Fruit fly (Drosophila melanogaster) whole organism, embryonic: ENCODE data around the gene Prx2.

Experiments used
- CG10267 ChIP-seq: fragments of 200-800 bp; sonication (Bioruptor generic); optimal IDR thresholded peaks from 2 replicates; lab custom pipeline; 2018; ENCODE audit warnings: missing biosample characterization, mild to moderate bottlenecking, missing genetic modification characterization, moderate library complexity
- CG10979 ChIP-seq: fragments of 200-800 bp; sonication (Bioruptor generic); optimal IDR thresholded peaks from 2 replicates; lab custom pipeline; 2018; ENCODE audit warnings: missing biosample characterization, mild to moderate bottlenecking, missing genetic modification characterization, moderate library complexity
- CG11504 ChIP-seq: fragments of 200-800 bp; sonication (Bioruptor generic); optimal IDR thresholded peaks from 3 replicates; lab custom pipeline; 2019; ENCODE audit warnings: missing biosample characterization, mild to moderate bottlenecking, missing genetic modification characterization, moderate library complexity
- CG13624 ChIP-seq: fragments of 200-800 bp; sonication (Bioruptor generic); optimal IDR thresholded peaks from 2 replicates; lab custom pipeline; 2016; ENCODE audit warnings: missing biosample characterization, missing genetic modification characterization
- CG17359 ChIP-seq: fragments of 200-800 bp; sonication (Bioruptor generic); optimal IDR thresholded peaks from 3 replicates; lab custom pipeline; 2018; ENCODE audit warnings: missing biosample characterization, mild to moderate bottlenecking, missing genetic modification characterization, moderate library complexity
- CG18476 ChIP-seq: fragments of 200-800 bp; sonication (Bioruptor generic); optimal IDR thresholded peaks from 2 replicates; lab custom pipeline; 2016; ENCODE audit warnings: missing biosample characterization, mild to moderate bottlenecking, missing genetic modification characterization
- CG34224 ChIP-seq: fragments of 200-800 bp; sonication (Bioruptor generic); IDR thresholded peaks from 3 replicates; pipeline ENCODE4 v1.3.6; 2022; ENCODE audit warnings: missing biosample characterization, missing genetic modification characterization; ENCODE audit not compliant: partially characterized antibody
- CG4707 ChIP-seq: fragments of 200-800 bp; sonication (Bioruptor generic); optimal IDR thresholded peaks from 2 replicates; lab custom pipeline; 2018; ENCODE audit warnings: missing biosample characterization, mild to moderate bottlenecking, missing genetic modification characterization, moderate library complexity
- CG6791 ChIP-seq: fragments of 200-800 bp; sonication (Bioruptor generic); IDR thresholded peaks from 3 replicates; pipeline ENCODE4 v1.3.6; 2022; ENCODE audit warnings: missing biosample characterization, missing genetic modification characterization; ENCODE audit not compliant: partially characterized antibody
- CG7357 ChIP-seq: fragments of 200-800 bp; sonication (Bioruptor generic); IDR thresholded peaks from 3 replicates; pipeline ENCODE4 v1.3.6; 2022; ENCODE audit warnings: missing biosample characterization, missing genetic modification characterization
- CG8290 ChIP-seq, 3 experiments: fragments of 200-800 bp; sonication (Bioruptor generic); optimal IDR thresholded peaks; 2 replicates each; lab custom pipeline; 2016 to 2019; ENCODE audit warnings: missing biosample characterization in 3 of 3, missing genetic modification characterization in 3 of 3, mild to moderate bottlenecking in 2 of 3, moderate library complexity in 1 of 3
- CG9437 ChIP-seq: fragments of 200-800 bp; sonication (Bioruptor generic); optimal IDR thresholded peaks from 2 replicates; lab custom pipeline; 2018; ENCODE audit warnings: missing biosample characterization, mild to moderate bottlenecking, missing genetic modification characterization
- CHES-1-like ChIP-seq: fragments of 200-800 bp; sonication (Bioruptor generic); optimal IDR thresholded peaks from 2 replicates; lab custom pipeline; 2016; ENCODE audit warnings: missing biosample characterization, missing genetic modification characterization
- CoRest ChIP-seq: fragments of 200-800 bp; sonication (Bioruptor generic); optimal IDR thresholded peaks from 3 replicates; lab custom pipeline; 2018; ENCODE audit warnings: missing biosample characterization, mild to moderate bottlenecking, missing genetic modification characterization, moderate library complexity
- Fer1 ChIP-seq: fragments of 200-800 bp; sonication (Bioruptor generic); optimal IDR thresholded peaks from 2 replicates; lab custom pipeline; 2017; ENCODE audit warnings: missing biosample characterization, mild to moderate bottlenecking, missing genetic modification characterization
- Hand ChIP-seq: fragments of 200-800 bp; sonication (Bioruptor generic); optimal IDR thresholded peaks from 2 replicates; lab custom pipeline; 2017; ENCODE audit warnings: mild to moderate bottlenecking, missing biosample characterization, missing genetic modification reagents, missing genetic modification characterization
- Hmr ChIP-seq: fragments of 200-800 bp; sonication (Bioruptor generic); optimal IDR thresholded peaks from 3 replicates; lab custom pipeline; 2017; ENCODE audit warnings: mild to moderate bottlenecking, missing biosample characterization, missing genetic modification reagents, missing genetic modification characterization
- Hr51 ChIP-seq, 2 experiments: fragments of 200-800 bp; sonication (Bioruptor generic); optimal IDR thresholded peaks; 2 replicates in 1 of 2; 3 replicates in 1 of 2; lab custom pipeline; 2016 to 2018; ENCODE audit warnings: missing biosample characterization in 2 of 2, missing genetic modification characterization in 2 of 2, mild to moderate bottlenecking in 1 of 2, moderate library complexity in 1 of 2
- MTF-1 ChIP-seq: fragments of 200-800 bp; sonication (Bioruptor generic); optimal IDR thresholded peaks from 2 replicates; lab custom pipeline; 2018; ENCODE audit warnings: missing biosample characterization, mild to moderate bottlenecking, missing genetic modification characterization, borderline replicate concordance
- Mad ChIP-seq: fragments of 200-800 bp; sonication (Bioruptor generic); optimal IDR thresholded peaks from 2 replicates; lab custom pipeline; 2016; ENCODE audit warnings: missing biosample characterization, missing genetic modification characterization
- Myb ChIP-seq: fragments of 200-800 bp; sonication (Bioruptor generic); optimal IDR thresholded peaks from 2 replicates; lab custom pipeline; 2016; ENCODE audit warnings: missing biosample characterization, missing genetic modification characterization
- NK7.1 ChIP-seq: fragments of 200-800 bp; sonication (Bioruptor generic); optimal IDR thresholded peaks from 3 replicates; lab custom pipeline; 2016; ENCODE audit warnings: missing biosample characterization, missing genetic modification characterization
- Nf-YA ChIP-seq: fragments of 200-800 bp; sonication (Bioruptor generic); IDR thresholded peaks from 2 replicates; pipeline ENCODE4 v1.3.6; 2022; ENCODE audit warnings: missing biosample characterization, missing genetic modification characterization
- Nf-YC ChIP-seq: fragments of 200-800 bp; optimal IDR thresholded peaks from 3 replicates; lab custom pipeline; 2019; ENCODE audit warnings: missing biosample characterization, mild to moderate bottlenecking, missing genetic modification characterization, moderate library complexity
- Pdp1 ChIP-seq, 2 experiments: fragments of 200-800 bp; sonication (Bioruptor generic); optimal IDR thresholded peaks; 3 replicates each; lab custom pipeline; 2016; ENCODE audit warnings: missing biosample characterization in 2 of 2, missing genetic modification characterization in 2 of 2, mild to moderate bottlenecking in 1 of 2, moderate library complexity in 1 of 2
- Side ChIP-seq: fragments of 200-800 bp; sonication (Bioruptor generic); optimal IDR thresholded peaks from 2 replicates; lab custom pipeline; 2016; ENCODE audit warnings: missing biosample characterization, missing genetic modification characterization
- ab ChIP-seq: fragments of 200-800 bp; sonication (Bioruptor generic); optimal IDR thresholded peaks from 2 replicates; lab custom pipeline; 2016; ENCODE audit warnings: missing biosample characterization, missing genetic modification characterization
- aop ChIP-seq: fragments of 200-800 bp; sonication (Bioruptor generic); IDR thresholded peaks from 2 replicates; pipeline ENCODE4 v1.3.6; 2022; ENCODE audit warnings: missing biosample characterization, missing genetic modification characterization
- ato ChIP-seq: fragments of 200-800 bp; sonication (Bioruptor generic); IDR thresholded peaks from 2 replicates; pipeline ENCODE4 v1.3.6; 2022; ENCODE audit warnings: missing biosample characterization, missing genetic modification characterization; ENCODE audit not compliant: partially characterized antibody
- bab2 ChIP-seq: fragments of 200-800 bp; sonication (Bioruptor generic); optimal IDR thresholded peaks from 2 replicates; lab custom pipeline; 2016; ENCODE audit warnings: missing biosample characterization, missing genetic modification characterization
- crol ChIP-seq: fragments of 200-800 bp; sonication (Bioruptor generic); IDR thresholded peaks from 2 replicates; pipeline ENCODE4 v1.3.6; 2022; ENCODE audit warnings: missing biosample characterization, missing genetic modification characterization
- dan ChIP-seq: fragments of 200-800 bp; sonication (Bioruptor generic); IDR thresholded peaks from 2 replicates; pipeline ENCODE4 v1.3.6; 2022; ENCODE audit warnings: missing biosample characterization, missing genetic modification characterization
- ems ChIP-seq: fragments of 200-800 bp; sonication (Bioruptor generic); optimal IDR thresholded peaks from 3 replicates; lab custom pipeline; 2016; ENCODE audit warnings: missing biosample characterization, missing genetic modification characterization
- esg ChIP-seq: fragments of 200-800 bp; sonication (Bioruptor generic); conservative IDR thresholded peaks from 2 replicates; pipeline ENCODE4 v1.3.6; 2022; ENCODE audit warnings: missing biosample characterization, missing genetic modification characterization
- fd3F ChIP-seq: fragments of 200-800 bp; sonication (Bioruptor generic); optimal IDR thresholded peaks from 2 replicates; lab custom pipeline; 2018; ENCODE audit warnings: missing biosample characterization, mild to moderate bottlenecking, missing genetic modification characterization, moderate library complexity
- gce ChIP-seq: fragments of 200-800 bp; sonication (Bioruptor generic); IDR thresholded peaks from 3 replicates; pipeline ENCODE4 v1.3.6; 2022; ENCODE audit warnings: missing biosample characterization, missing genetic modification characterization
- jumu ChIP-seq: fragments of 200-800 bp; sonication (Bioruptor generic); optimal IDR thresholded peaks from 3 replicates; lab custom pipeline; 2016; ENCODE audit warnings: missing biosample characterization, missing genetic modification characterization
- ken ChIP-seq: fragments of 200-800 bp; sonication (Bioruptor generic); IDR thresholded peaks from 3 replicates; pipeline ENCODE4 v1.3.6; 2022; ENCODE audit warnings: missing biosample characterization, missing genetic modification characterization
- mam ChIP-seq: fragments of 200-800 bp; sonication (Bioruptor generic); optimal IDR thresholded peaks from 3 replicates; lab custom pipeline; 2016; ENCODE audit warnings: missing biosample characterization, missing genetic modification characterization
- mld ChIP-seq: fragments of 200-800 bp; sonication (Bioruptor generic); IDR thresholded peaks from 3 replicates; pipeline ENCODE4 v1.3.6; 2022; ENCODE audit warnings: missing biosample characterization, missing genetic modification characterization; ENCODE audit not compliant: partially characterized antibody
- pan ChIP-seq, 4 experiments: fragments of >200 bp in 3 of 4; fragments of 200-800 bp in 1 of 4; sonication (Bioruptor generic) in 1 of 4; optimal IDR thresholded peaks in 3 of 4; IDR thresholded peaks in 1 of 4; 2 replicates each; pipeline versions ENCODE4 v1.3.6 to Lab custom; 2017 to 2022; ENCODE audit warnings: missing biosample characterization in 2 of 4, missing genetic modification characterization in 2 of 4, mixed read lengths in 1 of 4
- repo ChIP-seq: fragments of 200-800 bp; sonication (Bioruptor generic); optimal IDR thresholded peaks from 2 replicates; lab custom pipeline; 2016; ENCODE audit warnings: missing biosample characterization, missing genetic modification characterization
- sd ChIP-seq: fragments of 200-800 bp; sonication (Bioruptor generic); optimal IDR thresholded peaks from 3 replicates; lab custom pipeline; 2018; ENCODE audit warnings: missing biosample characterization, mild to moderate bottlenecking, missing genetic modification characterization, moderate library complexity
- sens ChIP-seq: fragments of 200-800 bp; sonication (Bioruptor generic); peaks from one replicate; lab custom pipeline; 2016; ENCODE audit warnings: missing biosample characterization, missing genetic modification characterization
- slbo ChIP-seq: fragments of 200-800 bp; sonication (Bioruptor generic); IDR thresholded peaks from 2 replicates; pipeline ENCODE4 v1.3.6; 2022; ENCODE audit warnings: missing biosample characterization, missing genetic modification characterization
- sob ChIP-seq: fragments of 200-800 bp; sonication (Bioruptor generic); IDR thresholded peaks from 2 replicates; pipeline ENCODE4 v1.3.6; 2022; ENCODE audit warnings: missing biosample characterization, missing genetic modification characterization
- stc ChIP-seq: fragments of 200-800 bp; sonication (Bioruptor generic); IDR thresholded peaks from 2 replicates; pipeline ENCODE4 v1.3.6; 2022; ENCODE audit warnings: missing biosample characterization, missing genetic modification characterization
- toy ChIP-seq: fragments of 200-800 bp; sonication (Bioruptor generic); IDR thresholded peaks from 2 replicates; pipeline ENCODE4 v1.3.6; 2022; ENCODE audit warnings: missing biosample characterization, missing genetic modification characterization

The Prx2 gene

dm6 chrX:13334434-13335146 lies 5.0 kb downstream of the Prx2 start (continued):
- TF ChIP-seq gce (GFP tag; lab: Robert Waterston, UW) (no peak), slbo (GFP tag; lab: Robert Waterston, UW) (peak; percentile 66; the same call in 1 of the 2 replicates), toy (no peak), Nf-YC (no peak), dan (GFP tag; lab: Robert Waterston, UW) (no peak), sens (GFP tag; lab: Kevin White, UChicago) (peak; percentile 83), Hand (no peak), CG10979 (peak; percentile 5), CG10267 (tag; lab: Kevin White, UChicago) (peak; percentile 95), Side (GFP tag; lab: Kevin White, UChicago) (peak; percentile 44), CG6791 (no peak), ken (peak; percentile 59; the same call in 1 of the 3 replicates), CG18476 (no peak), sd (peak; percentile 86), CG8290 (GFP tag; optimal IDR thresholded peaks at IDR 0.05; lab: Kevin White, UChicago) (peak; percentile 56), CG8290 (tag; optimal IDR thresholded peaks at IDR 0.05; lab: Kevin White, UChicago) (peak; percentile 61 to 77), mld (GFP tag; lab: Robert Waterston, UW) (no peak), jumu (GFP tag; lab: Kevin White, UChicago) (peak; percentile 59), stc (no peak), Nf-YA (GFP tag; lab: Robert Waterston, UW) (no peak), Hr51 (GFP tag; optimal IDR thresholded peaks at IDR 0.05; lab: Kevin White, UChicago) (peak in 1 of 2 experiments; percentile 31), ato (GFP tag; lab: Robert Waterston, UW) (no peak), repo (peak; percentile 15), aop (no peak), CoRest (tag; lab: Kevin White, UChicago) (peak; percentile 1), sob (GFP tag; lab: Robert Waterston, UW) (peak; percentile 65), ems (GFP tag; lab: Kevin White, UChicago) (no peak), Fer1 (GFP tag; lab: Kevin White, UChicago) (no peak), ab (GFP tag; lab: Kevin White, UChicago) (no peak), CG13624 (GFP tag; lab: Kevin White, UChicago) (peak; percentile 62), CHES-1-like (GFP tag; lab: Kevin White, UChicago) (peak; percentile 42), Pdp1 (GFP tag; optimal IDR thresholded peaks at IDR 0.05; lab: Kevin White, UChicago) (peak; percentile 29 to 86), NK7.1 (GFP tag; lab: Kevin White, UChicago) (no peak), mam (GFP tag; lab: Kevin White, UChicago) (peak; percentile 47), pan (optimal IDR thresholded peaks at IDR 0.05; lab: Kevin White, UChicago) (no peak), pan (GFP tag; optimal IDR thresholded peaks at IDR 0.05 in 1 of 2, IDR thresholded peaks at IDR 0.05 in 1 of 2) (peak in 1 of 2 experiments; percentile 23), crol (no peak), esg (no peak), CG4707 (GFP tag; lab: Kevin White, UChicago) (no peak), Hmr (GFP tag; lab: Kevin White, UChicago) (peak; percentile 51), Mad (GFP tag; lab: Kevin White, UChicago) (peak; percentile 41), CG17359 (tag; lab: Kevin White, UChicago) (peak; percentile 20), CG34224 (peak; percentile 13; the same call in 1 of the 3 replicates), MTF-1 (peak; percentile 5), Myb (GFP tag; lab: Kevin White, UChicago) (peak; percentile 96), fd3F (no peak), bab2 (GFP tag; lab: Kevin White, UChicago) (peak; percentile 8), CG9437 (no peak), CG11504 (tag; lab: Kevin White, UChicago) (no peak), CG7357 (no peak)
